Fruit fly (Drosophila melanogaster): Measurements from ENCODE around the gene CG31717.
A peak's percentile ranks its signal among the peaks of the same experiment; 100 is the strongest.

CG31717 gene

dm6 chr2L:10210631-10211557, 39.6 kb upstream of the CG31717 start, which contains the start of the genes CG5727 and ath:
TSS of gene CG5727 (minus strand) at chr2L:10210681.
TSS of gene ath (plus strand) at chr2L:10211143.
- TF ChIP-seq Abd-B (GFP tag; optimal IDR thresholded peaks at IDR 0.05) (no peak), CG32264 (GFP tag; optimal IDR thresholded peaks at IDR 0.05) (no peak), sv (GFP tag; optimal IDR thresholded peaks at IDR 0.05) (no peak), N (GFP tag; optimal IDR thresholded peaks at IDR 0.05) (no peak), Mio (GFP tag; optimal IDR thresholded peaks at IDR 0.05) (no peak), sage (GFP tag; optimal IDR thresholded peaks at IDR 0.05) (no peak), GATAd (GFP tag; optimal IDR thresholded peaks at IDR 0.05) (no peak), dmrt93B (GFP tag; optimal IDR thresholded peaks at IDR 0.05) (no peak), Hnf4 (GFP tag; optimal IDR thresholded peaks at IDR 0.05) (peak; percentile 1), woc (GFP tag; optimal IDR thresholded peaks at IDR 0.05) (peak; percentile 50), brk (GFP tag; optimal IDR thresholded peaks at IDR 0.05) (peak; percentile 1), h (GFP tag; optimal IDR thresholded peaks at IDR 0.05) (no peak), Sp1 (GFP tag; optimal IDR thresholded peaks at IDR 0.05) (no peak), CG9705 (GFP tag; optimal IDR thresholded peaks at IDR 0.05) (no peak), ey (GFP tag; optimal IDR thresholded peaks at IDR 0.05) (no peak), fru (GFP tag; optimal IDR thresholded peaks at IDR 0.05) (no peak), usp (GFP tag; optimal IDR thresholded peaks at IDR 0.05) (no peak), dl (GFP tag; optimal IDR thresholded peaks at IDR 0.05; ENCODE audit: insufficient read depth in 1 of 2, partially characterized antibody in 2 of 2) (no peak), Hr78 (GFP tag; optimal IDR thresholded peaks at IDR 0.05) (no peak), Dfd (GFP tag; optimal IDR thresholded peaks at IDR 0.05) (no peak), lola (GFP tag; optimal IDR thresholded peaks at IDR 0.05) (no peak), Dif (GFP tag; optimal IDR thresholded peaks at IDR 0.05; ENCODE audit: partially characterized antibody) (no peak), foxo (GFP tag; optimal IDR thresholded peaks at IDR 0.05) (no peak), tai (GFP tag; optimal IDR thresholded peaks at IDR 0.05) (no peak), OdsH (GFP tag; optimal IDR thresholded peaks at IDR 0.05) (no peak), br (GFP tag; optimal IDR thresholded peaks at IDR 0.05) (no peak), CrebA (GFP tag; optimal IDR thresholded peaks at IDR 0.05; ENCODE audit: borderline replicate concordance) (no peak), Myc (optimal IDR thresholded peaks at IDR 0.05) (no peak), psq (GFP tag; optimal IDR thresholded peaks at IDR 0.05) (peak; percentile 44), jim (GFP tag; optimal IDR thresholded peaks at IDR 0.05) (no peak), pan (optimal IDR thresholded peaks at IDR 0.05) (no peak), rgr (GFP tag; optimal IDR thresholded peaks at IDR 0.05) (no peak), Vsx2 (GFP tag; optimal IDR thresholded peaks at IDR 0.05; ENCODE audit: partially characterized antibody) (no peak), Jra (GFP tag; optimal IDR thresholded peaks at IDR 0.05) (no peak), HLH106 (tag; optimal IDR thresholded peaks at IDR 0.05) (no peak), Rel (GFP tag; optimal IDR thresholded peaks at IDR 0.05) (no peak), Rel (tag; optimal IDR thresholded peaks at IDR 0.05) (peak; percentile 33), dsf (GFP tag; optimal IDR thresholded peaks at IDR 0.05; ENCODE audit: borderline replicate concordance) (no peak)

DNA sequence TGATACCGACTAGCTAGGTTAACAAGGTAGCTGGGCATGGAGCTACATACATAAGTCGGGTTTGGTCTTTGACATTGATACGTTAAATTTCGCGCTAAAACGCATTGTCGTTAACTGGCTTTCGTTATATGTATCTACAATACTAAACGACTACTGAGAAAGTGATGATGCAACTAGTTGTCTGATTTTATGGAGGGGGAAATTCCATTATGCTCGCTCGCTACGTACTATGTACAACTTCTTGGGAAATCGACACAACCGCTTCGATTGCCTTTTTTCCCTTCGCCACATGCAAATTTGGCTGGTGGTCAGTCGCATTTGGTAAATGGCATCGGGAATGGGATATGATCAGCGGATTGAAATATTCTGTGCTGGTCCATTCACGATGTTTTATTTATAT, 30.5 kb upstream of the CG31717 start:
- TF ChIP-seq Hnf4 (GFP tag; optimal IDR thresholded peaks at IDR 0.05), result no peak
- no peak for TF ChIP-seq br (GFP tag; optimal IDR thresholded peaks at IDR 0.05)
- TF ChIP-seq Myc (optimal IDR thresholded peaks at IDR 0.05), result no peak
- no peak for TF ChIP-seq Abd-B (GFP tag; optimal IDR thresholded peaks at IDR 0.05)
- TF ChIP-seq rgr (GFP tag; optimal IDR thresholded peaks at IDR 0.05), result no peak
- TF ChIP-seq sage (GFP tag; optimal IDR thresholded peaks at IDR 0.05), result no peak
- no peak for TF ChIP-seq Jra (GFP tag; optimal IDR thresholded peaks at IDR 0.05)
- no peak for TF ChIP-seq brk (GFP tag; optimal IDR thresholded peaks at IDR 0.05)
- no peak for TF ChIP-seq foxo (GFP tag; optimal IDR thresholded peaks at IDR 0.05)
- no peak for TF ChIP-seq Sp1 (GFP tag; optimal IDR thresholded peaks at IDR 0.05)
- TF ChIP-seq Dif (GFP tag; optimal IDR thresholded peaks at IDR 0.05; ENCODE audit: partially characterized antibody), result no peak
- TF ChIP-seq Hr83 (GFP tag; optimal IDR thresholded peaks at IDR 0.05; ENCODE audit: poor library complexity, severe bottlenecking), result no peak
- no peak for TF ChIP-seq Rel (GFP tag; optimal IDR thresholded peaks at IDR 0.05)
- no peak for TF ChIP-seq Rel (tag; optimal IDR thresholded peaks at IDR 0.05)
- no peak for TF ChIP-seq pan (optimal IDR thresholded peaks at IDR 0.05)
- TF ChIP-seq dsf (GFP tag; optimal IDR thresholded peaks at IDR 0.05; ENCODE audit: borderline replicate concordance), result no peak
- no peak for TF ChIP-seq CG32264 (GFP tag; optimal IDR thresholded peaks at IDR 0.05)
- no peak for TF ChIP-seq CG9705 (GFP tag; optimal IDR thresholded peaks at IDR 0.05)
- TF ChIP-seq Dfd (GFP tag; optimal IDR thresholded peaks at IDR 0.05), result no peak
- TF ChIP-seq sv (GFP tag; optimal IDR thresholded peaks at IDR 0.05), result no peak
- TF ChIP-seq psq (GFP tag; optimal IDR thresholded peaks at IDR 0.05), result no peak

Data from whole organism, wandering third instar larva.